Worm (Caenorhabditis elegans): ENCODE measurements around the gene B0432.14.

DNA sequence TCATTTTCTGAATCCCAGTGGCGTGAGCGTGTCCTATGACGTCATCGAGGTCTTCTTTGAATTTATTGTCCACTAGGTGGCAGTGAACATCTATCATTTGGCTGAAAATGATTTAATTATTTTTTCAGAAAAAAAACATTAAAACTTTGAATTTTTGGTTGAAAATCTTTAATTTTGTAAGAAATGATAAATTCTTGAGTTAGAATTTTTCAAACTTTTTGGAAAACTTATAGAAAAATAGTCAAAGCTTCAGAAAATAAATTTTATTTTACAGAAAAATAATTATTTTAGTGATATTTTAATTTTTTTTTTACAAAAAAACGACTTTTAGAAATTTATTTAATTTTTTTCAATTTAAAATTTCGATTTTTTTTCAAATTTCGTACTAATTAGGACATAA, 14.5 kb downstream of the B0432.14 start, which contains the start of gene B0432.8:
- TF ChIP-seq dao-5 (tag; optimal IDR thresholded peaks at IDR 0.05) (no peak), him-1 (tag; optimal IDR thresholded peaks at IDR 0.05) (no peak)

Data from whole organism, L4/young adult.